Fruit fly (Drosophila melanogaster) whole organism, embryonic: ENCODE measurements around the gene dpr18.

Experiments used
- CG10321 ChIP-seq: fragments of 200-800 bp; sonication (Bioruptor generic); IDR thresholded peaks from 2 replicates; pipeline ENCODE4 v1.3.6; 2022; ENCODE audit warnings: missing biosample characterization, missing genetic modification characterization
- CG10654 ChIP-seq: fragments of 200-800 bp; sonication (Bioruptor generic); optimal IDR thresholded peaks from 2 replicates; lab custom pipeline; 2016; ENCODE audit warnings: missing biosample characterization, missing genetic modification characterization
- CG11504 ChIP-seq: fragments of 200-800 bp; sonication (Bioruptor generic); optimal IDR thresholded peaks from 3 replicates; lab custom pipeline; 2019; ENCODE audit warnings: missing biosample characterization, mild to moderate bottlenecking, missing genetic modification characterization, moderate library complexity
- CG11695 ChIP-seq: fragments of 200-800 bp; sonication (Bioruptor generic); IDR thresholded peaks from 3 replicates; pipeline ENCODE4 v1.3.6; 2022; ENCODE audit warnings: missing biosample characterization, missing genetic modification characterization
- CG12071 ChIP-seq: fragments of 200-800 bp; sonication (Bioruptor generic); optimal IDR thresholded peaks from 3 replicates; lab custom pipeline; 2018; ENCODE audit warnings: missing biosample characterization, mild to moderate bottlenecking, missing genetic modification characterization
- CG12744 ChIP-seq: fragments of 200-800 bp; sonication (Bioruptor generic); optimal IDR thresholded peaks from 2 replicates; lab custom pipeline; 2016; ENCODE audit warnings: missing biosample characterization, missing genetic modification characterization
- CG17912 ChIP-seq: fragments of 200-800 bp; sonication (Bioruptor generic); optimal IDR thresholded peaks from 2 replicates; lab custom pipeline; 2018; ENCODE audit warnings: missing biosample characterization, mild to moderate bottlenecking, missing genetic modification characterization
- CG2199 ChIP-seq: fragments of 200-800 bp; sonication (Bioruptor generic); IDR thresholded peaks from 3 replicates; pipeline ENCODE4 v1.3.6; 2022; ENCODE audit warnings: missing biosample characterization, missing genetic modification characterization
- CG2678 ChIP-seq: fragments of 200-800 bp; sonication (Bioruptor generic); optimal IDR thresholded peaks from 3 replicates; lab custom pipeline; 2019; ENCODE audit warnings: missing biosample characterization, mild to moderate bottlenecking, missing genetic modification characterization, moderate library complexity
- CG3065 ChIP-seq: fragments of 200-800 bp; sonication (Bioruptor generic); optimal IDR thresholded peaks from 2 replicates; lab custom pipeline; 2016; ENCODE audit warnings: missing biosample characterization, missing genetic modification characterization
- CG3838 ChIP-seq: fragments of 200-800 bp; sonication (Bioruptor generic); optimal IDR thresholded peaks from 3 replicates; lab custom pipeline; 2016; ENCODE audit warnings: missing biosample characterization, missing genetic modification characterization
- CG4328 ChIP-seq: fragments of 200-800 bp; sonication (Bioruptor generic); optimal IDR thresholded peaks from 3 replicates; lab custom pipeline; 2017; ENCODE audit warnings: missing biosample characterization, missing genetic modification reagents, missing genetic modification characterization
- CG4404 ChIP-seq: fragments of 200-800 bp; sonication (Bioruptor generic); IDR thresholded peaks from 2 replicates; pipeline ENCODE4 v1.3.6; 2022; ENCODE audit warnings: missing biosample characterization, missing genetic modification characterization
- CG5180 ChIP-seq: fragments of 200-800 bp; sonication (Bioruptor generic); optimal IDR thresholded peaks from 3 replicates; lab custom pipeline; 2017; ENCODE audit warnings: missing biosample characterization, missing genetic modification characterization, mild to moderate bottlenecking, moderate library complexity, missing genetic modification reagents
- CG6272 ChIP-seq: fragments of 200-800 bp; sonication (Bioruptor generic); IDR thresholded peaks from 2 replicates; pipeline ENCODE4 v1.3.6; 2022; ENCODE audit warnings: missing biosample characterization, missing genetic modification characterization
- CG7839 ChIP-seq: fragments of 200-800 bp; sonication (Bioruptor generic); optimal IDR thresholded peaks from 3 replicates; lab custom pipeline; 2018; ENCODE audit warnings: missing biosample characterization, mild to moderate bottlenecking, missing genetic modification characterization, moderate library complexity
- CG8089 ChIP-seq: fragments of 200-800 bp; sonication (Bioruptor generic); optimal IDR thresholded peaks from 3 replicates; lab custom pipeline; 2016; ENCODE audit warnings: missing biosample characterization, missing genetic modification characterization
- CG8281 ChIP-seq: fragments of 200-800 bp; sonication (Bioruptor generic); optimal IDR thresholded peaks from 2 replicates; lab custom pipeline; 2018; ENCODE audit warnings: missing biosample characterization, mild to moderate bottlenecking, missing genetic modification characterization, moderate library complexity
- CG9797 ChIP-seq: fragments of 200-800 bp; sonication (Bioruptor generic); optimal IDR thresholded peaks from 3 replicates; lab custom pipeline; 2018; ENCODE audit warnings: missing biosample characterization, mild to moderate bottlenecking, missing genetic modification characterization
- Dll ChIP-seq: fragments of 200-800 bp; sonication (Bioruptor generic); IDR thresholded peaks from 4 replicates; pipeline ENCODE4 v1.3.6; 2022; ENCODE audit warnings: missing biosample characterization, missing genetic modification characterization; ENCODE audit not compliant: partially characterized antibody
- Elba2 ChIP-seq: fragments of 200-800 bp; sonication (Bioruptor generic); optimal IDR thresholded peaks from 3 replicates; lab custom pipeline; 2016; ENCODE audit warnings: missing biosample characterization, missing genetic modification characterization
- H15 ChIP-seq: fragments of 200-800 bp; sonication (Bioruptor generic); IDR thresholded peaks from 3 replicates; pipeline ENCODE4 v1.3.6; 2022; ENCODE audit warnings: missing biosample characterization, missing genetic modification characterization
- Hey ChIP-seq: fragments of 200-800 bp; sonication (Bioruptor generic); optimal IDR thresholded peaks from 3 replicates; lab custom pipeline; 2018; ENCODE audit warnings: missing biosample characterization, mild to moderate bottlenecking, missing genetic modification characterization
- Lhr ChIP-seq: fragments of 200-800 bp; sonication (Bioruptor generic); optimal IDR thresholded peaks from 3 replicates; lab custom pipeline; 2017; ENCODE audit warnings: mild to moderate bottlenecking, missing biosample characterization, missing genetic modification reagents, missing genetic modification characterization
- Lim3 ChIP-seq: fragments of 200-800 bp; sonication (Bioruptor generic); IDR thresholded peaks from 2 replicates; pipeline ENCODE4 v1.3.6; 2022; ENCODE audit warnings: missing biosample characterization, missing genetic modification characterization
- MBD-R2 ChIP-seq: fragments of 200-800 bp; sonication (Bioruptor generic); IDR thresholded peaks from 2 replicates; pipeline ENCODE4 v1.3.6; 2022; ENCODE audit warnings: missing biosample characterization, missing genetic modification characterization
- PHDP ChIP-seq: fragments of 200-800 bp; sonication (Bioruptor generic); optimal IDR thresholded peaks from 3 replicates; lab custom pipeline; 2018; ENCODE audit warnings: missing biosample characterization, mild to moderate bottlenecking, missing genetic modification characterization, moderate library complexity
- Vsx1 ChIP-seq: fragments of 200-800 bp; sonication (Bioruptor generic); optimal IDR thresholded peaks from 2 replicates; lab custom pipeline; 2017; ENCODE audit warnings: missing biosample characterization, mild to moderate bottlenecking, missing genetic modification characterization, missing genetic modification reagents
- ase ChIP-seq: fragments of 200-800 bp; sonication (Bioruptor generic); IDR thresholded peaks from 3 replicates; pipeline ENCODE4 v1.3.6; 2022; ENCODE audit warnings: missing biosample characterization, missing genetic modification characterization
- az2 ChIP-seq: fragments of 200-800 bp; sonication (Bioruptor generic); optimal IDR thresholded peaks from 3 replicates; lab custom pipeline; 2016; ENCODE audit warnings: missing biosample characterization, missing genetic modification characterization
- br ChIP-seq: fragments of >200 bp; optimal IDR thresholded peaks from 2 replicates; lab custom pipeline; 2017
- cato ChIP-seq: fragments of 200-800 bp; sonication (Bioruptor generic); optimal IDR thresholded peaks from 2 replicates; lab custom pipeline; 2016; ENCODE audit warnings: missing biosample characterization, missing genetic modification characterization, borderline replicate concordance
- crol ChIP-seq: fragments of 200-800 bp; sonication (Bioruptor generic); IDR thresholded peaks from 2 replicates; pipeline ENCODE4 v1.3.6; 2022; ENCODE audit warnings: missing biosample characterization, missing genetic modification characterization
- dan ChIP-seq: fragments of 200-800 bp; sonication (Bioruptor generic); IDR thresholded peaks from 2 replicates; pipeline ENCODE4 v1.3.6; 2022; ENCODE audit warnings: missing biosample characterization, missing genetic modification characterization
- dpn ChIP-seq, 2 experiments: fragments of 200-800 bp; sonication (Bioruptor generic); optimal IDR thresholded peaks; 3 replicates each; lab custom pipeline; 2016; ENCODE audit warnings: missing biosample characterization in 2 of 2, missing genetic modification characterization in 2 of 2
- dysf ChIP-seq: fragments of 200-800 bp; sonication (Bioruptor generic); IDR thresholded peaks from 3 replicates; pipeline ENCODE4 v1.3.6; 2022; ENCODE audit warnings: missing biosample characterization, missing genetic modification characterization
- emc ChIP-seq: fragments of 200-800 bp; sonication (Bioruptor generic); optimal IDR thresholded peaks from 2 replicates; lab custom pipeline; 2016; ENCODE audit warnings: missing biosample characterization, missing genetic modification characterization
- eve ChIP-seq, 2 experiments: fragments of >200 bp; optimal IDR thresholded peaks; 2 replicates each; lab custom pipeline; 2017; ENCODE audit warnings: missing biosample characterization in 2 of 2, missing genetic modification characterization in 2 of 2
- fd64A ChIP-seq: fragments of 200-800 bp; sonication (Bioruptor generic); optimal IDR thresholded peaks from 3 replicates; lab custom pipeline; 2018; ENCODE audit warnings: missing biosample characterization, mild to moderate bottlenecking, missing genetic modification characterization
- fu2 ChIP-seq: fragments of 200-800 bp; sonication (Bioruptor generic); optimal IDR thresholded peaks from 2 replicates; lab custom pipeline; 2016; ENCODE audit warnings: missing biosample characterization, missing genetic modification characterization
- gcm2 ChIP-seq: fragments of 200-800 bp; sonication (Bioruptor generic); optimal IDR thresholded peaks from 2 replicates; lab custom pipeline; 2016; ENCODE audit warnings: missing biosample characterization, missing genetic modification characterization
- grn ChIP-seq: fragments of 200-800 bp; sonication (Bioruptor generic); optimal IDR thresholded peaks from 3 replicates; lab custom pipeline; 2017; ENCODE audit warnings: missing biosample characterization, missing genetic modification characterization
- gt ChIP-seq: fragments of 200-800 bp; sonication (Bioruptor generic); IDR thresholded peaks from 2 replicates; pipeline ENCODE4 v1.3.6; 2022; ENCODE audit warnings: missing biosample characterization, missing genetic modification characterization
- hb ChIP-seq: fragments of 200-800 bp; sonication (Bioruptor generic); IDR thresholded peaks from 3 replicates; pipeline ENCODE4 v1.3.6; 2022; ENCODE audit warnings: missing biosample characterization, missing genetic modification characterization; ENCODE audit not compliant: partially characterized antibody
- nerfin-2 ChIP-seq: fragments of 200-800 bp; sonication (Bioruptor generic); IDR thresholded peaks from 2 replicates; pipeline ENCODE4 v1.3.6; 2022; ENCODE audit warnings: missing biosample characterization, missing genetic modification characterization; ENCODE audit not compliant: partially characterized antibody
- nom ChIP-seq: fragments of 200-800 bp; sonication (Bioruptor generic); optimal IDR thresholded peaks from 2 replicates; lab custom pipeline; 2017; ENCODE audit warnings: missing biosample characterization, missing genetic modification characterization, mild to moderate bottlenecking, moderate library complexity, missing genetic modification reagents
- pb ChIP-seq: fragments of 200-800 bp; sonication (Bioruptor generic); optimal IDR thresholded peaks from 3 replicates; lab custom pipeline; 2016; ENCODE audit warnings: missing biosample characterization, missing genetic modification characterization
- ssp ChIP-seq: fragments of 200-800 bp; sonication (Bioruptor generic); IDR thresholded peaks from 2 replicates; pipeline ENCODE4 v1.3.6; 2022; ENCODE audit warnings: missing biosample characterization, missing genetic modification characterization
- tap ChIP-seq: fragments of 200-800 bp; optimal IDR thresholded peaks from 3 replicates; lab custom pipeline; 2019; ENCODE audit warnings: missing biosample characterization, mild to moderate bottlenecking, missing genetic modification characterization, moderate library complexity
- unc-4 ChIP-seq: fragments of 200-800 bp; sonication (Bioruptor generic); IDR thresholded peaks from 2 replicates; pipeline ENCODE4 v1.3.6; 2022; ENCODE audit warnings: missing biosample characterization, missing genetic modification characterization; ENCODE audit not compliant: partially characterized antibody
- zfh2 ChIP-seq: fragments of 200-800 bp; sonication (Bioruptor generic); optimal IDR thresholded peaks from 2 replicates; lab custom pipeline; 2016; ENCODE audit warnings: missing biosample characterization, missing genetic modification characterization

Gene dpr18

DNA sequence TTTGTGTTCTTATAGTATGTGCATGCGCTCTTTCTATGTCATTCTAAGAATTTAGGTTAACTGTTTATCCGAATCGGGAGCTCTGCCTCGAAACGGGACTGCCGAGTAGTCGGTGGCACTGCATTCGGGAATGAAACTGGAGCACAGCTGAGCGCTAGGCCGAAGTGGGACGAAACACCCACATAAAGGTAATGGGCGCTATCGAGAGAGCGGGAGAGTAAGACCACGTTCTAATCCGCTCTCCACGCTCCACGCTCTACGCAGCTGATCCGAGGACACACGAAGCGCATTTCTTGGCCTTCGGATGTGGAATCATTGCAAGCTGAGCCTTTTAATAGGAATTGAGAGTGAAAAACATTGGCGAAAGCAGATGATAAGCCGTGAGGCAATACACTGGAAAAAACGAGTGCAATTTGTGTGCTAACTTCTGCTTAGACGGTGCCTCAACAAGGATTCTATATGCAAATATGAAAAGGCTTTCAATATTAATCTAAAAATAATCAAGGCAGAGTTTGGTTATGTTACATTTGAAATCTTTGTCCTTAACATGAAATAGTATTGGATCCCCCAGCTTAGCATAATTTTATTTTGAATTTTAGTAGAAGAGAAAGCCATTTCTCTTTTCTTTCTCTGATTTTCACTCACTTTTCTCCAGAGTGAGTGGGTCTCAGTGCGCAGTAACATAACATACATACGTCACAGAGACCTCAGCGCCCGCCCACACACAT, 22.5 kb downstream of the dpr18 start (continued):
- no peak for TF ChIP-seq unc-4
- no peak for TF ChIP-seq az2 (GFP tag; lab: Kevin White, UChicago)
- TF ChIP-seq hb = no peak
- no peak for TF ChIP-seq CG12071 (GFP tag; lab: Kevin White, UChicago)
- TF ChIP-seq CG10654 (GFP tag; lab: Kevin White, UChicago) = no peak
- TF ChIP-seq Elba2 (GFP tag; lab: Kevin White, UChicago) = no peak
- TF ChIP-seq CG8089 (GFP tag; lab: Kevin White, UChicago) = no peak
- TF ChIP-seq CG17912 (GFP tag; lab: Kevin White, UChicago) = no peak
- no peak for TF ChIP-seq fd64A (GFP tag; lab: Kevin White, UChicago)
- TF ChIP-seq ssp = no peak
- no peak for TF ChIP-seq CG3065 (GFP tag; lab: Kevin White, UChicago)
- TF ChIP-seq Lhr (GFP tag; lab: Kevin White, UChicago) = no peak
- no peak for TF ChIP-seq br
- TF ChIP-seq nom = no peak
- TF ChIP-seq CG9797 = no peak
- no peak for TF ChIP-seq PHDP (tag; lab: Kevin White, UChicago)
- no peak for TF ChIP-seq MBD-R2 (GFP tag; lab: Robert Waterston, UW)
- TF ChIP-seq CG5180 = no peak
- TF ChIP-seq fu2 = no peak
- TF ChIP-seq cato = no peak
- TF ChIP-seq CG10321 (GFP tag; lab: Robert Waterston, UW) = no peak
- TF ChIP-seq CG4328 (GFP tag; lab: Kevin White, UChicago) = no peak
- no peak for TF ChIP-seq pb (GFP tag; lab: Kevin White, UChicago)
- no peak for TF ChIP-seq gcm2
- no peak for TF ChIP-seq CG2678 (tag; lab: Kevin White, UChicago)
- TF ChIP-seq CG7839 (tag; lab: Kevin White, UChicago) = peak; percentile 8
- no peak for TF ChIP-seq crol
- TF ChIP-seq CG12744 (GFP tag; lab: Kevin White, UChicago) = no peak
- no peak for TF ChIP-seq tap (tag; lab: Kevin White, UChicago)
- TF ChIP-seq Hey (tag; lab: Kevin White, UChicago) = no peak
- no peak for TF ChIP-seq eve (GFP tag; optimal IDR thresholded peaks at IDR 0.05; lab: Kevin White, UChicago)
- TF ChIP-seq CG11695 = peak; percentile 59; the same call in 2 of the 3 replicates
- TF ChIP-seq CG2199 = no peak
- TF ChIP-seq nerfin-2 = no peak
- no peak for TF ChIP-seq dan (GFP tag; lab: Robert Waterston, UW)
- no peak for TF ChIP-seq emc (GFP tag; lab: Kevin White, UChicago)
- no peak for TF ChIP-seq Vsx1 (GFP tag; lab: Kevin White, UChicago)
- no peak for TF ChIP-seq CG8281 (tag; lab: Kevin White, UChicago)
- no peak for TF ChIP-seq H15 (GFP tag; lab: Robert Waterston, UW)
- TF ChIP-seq zfh2 (GFP tag; lab: Kevin White, UChicago) = no peak
- TF ChIP-seq dpn (GFP tag; optimal IDR thresholded peaks at IDR 0.05; lab: Kevin White, UChicago) = no peak
- no peak for TF ChIP-seq Dll
- no peak for TF ChIP-seq gt (GFP tag; lab: Robert Waterston, UW)
- no peak for TF ChIP-seq CG3838 (GFP tag; lab: Kevin White, UChicago)
- no peak for TF ChIP-seq Lim3 (GFP tag; lab: Robert Waterston, UW)
- TF ChIP-seq CG6272 (GFP tag; lab: Robert Waterston, UW) = no peak
- no peak; the same call in 2 of the 3 replicates for TF ChIP-seq dysf
- TF ChIP-seq CG11504 = no peak
- TF ChIP-seq CG4404 = 0 out of 2 replicates have a peak, but pooled peaks have one; percentile 14
- no peak for TF ChIP-seq grn (GFP tag; lab: Kevin White, UChicago)
- TF ChIP-seq ase (GFP tag; lab: Robert Waterston, UW) = no peak
